Worm (Caenorhabditis elegans) whole organism, mixed stage, embryonic: ENCODE data around the gene W08E12.9.

Experiments used
- hlh-1 ChIP-seq: fragments of 150-350 bp; optimal IDR thresholded peaks from 2 replicates; lab custom pipeline; 2014; ENCODE audit warnings: missing biosample characterization, missing genetic modification reagents, missing genetic modification characterization
- nhr-28 ChIP-seq: fragments of 150-350 bp; optimal IDR thresholded peaks from 2 replicates; lab custom pipeline; 2014; ENCODE audit warnings: missing biosample characterization, missing genetic modification characterization
- unc-62 ChIP-seq: fragments of 150-350 bp; optimal IDR thresholded peaks from 2 replicates; lab custom pipeline; 2014; ENCODE audit warnings: missing biosample characterization, missing genetic modification reagents, missing genetic modification characterization

Gene W08E12.9

DNA sequence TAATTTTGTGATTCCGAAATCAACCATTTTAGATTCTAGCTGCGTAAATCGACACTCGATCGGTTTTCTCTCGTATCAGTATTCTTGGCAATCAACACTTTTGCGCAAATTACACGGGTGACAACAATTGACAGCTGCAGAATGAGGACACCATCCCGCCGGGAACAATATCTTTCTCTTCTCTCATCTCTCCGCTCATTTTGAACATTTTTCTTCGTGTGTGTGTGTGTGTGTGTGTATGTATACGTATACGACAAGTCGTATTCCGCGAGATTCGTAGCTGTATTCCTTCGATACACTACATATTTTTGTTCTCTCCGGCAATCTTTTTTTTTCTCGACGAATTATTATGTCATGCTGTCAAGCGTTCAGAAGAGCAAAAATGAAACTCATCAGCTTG lies 50.5 kb downstream of the W08E12.9 start:
- peak; percentile 60 for TF ChIP-seq hlh-1 (tag; lab: Kevin White, UChicago)
- peak; percentile 38 for TF ChIP-seq unc-62
- no peak for TF ChIP-seq nhr-28
